Worm (Caenorhabditis elegans) whole organism, midembryonic: ENCODE data around the gene srz-37.

Experiments used
- T22C8.4 ChIP-seq: fragments of 200-800 bp; sonication (Bioruptor generic); IDR thresholded peaks from 2 replicates; pipeline ENCODE4 v1.3.6; 2022; ENCODE audit warnings: missing genetic modification characterization, missing compliant biosample characterization
- ztf-29 ChIP-seq: fragments of 200-800 bp; sonication (Bioruptor generic); IDR thresholded peaks from 2 replicates; pipeline ENCODE4 v1.3.6; 2022; ENCODE audit warnings: missing genetic modification reagents, missing genetic modification characterization, missing compliant biosample characterization

- TF ChIP-seq ztf-29 (GFP tag; lab: Robert Waterston, UW) = no peak
- no peak for TF ChIP-seq T22C8.4 (GFP tag; lab: Robert Waterston, UW)
Measured at ce11 chrIV:3439354-3439753, 42.3 kb downstream of the srz-37 start, which contains the start of gene grd-3.
